Worm (Caenorhabditis elegans): ENCODE data around the gene C33F10.12.

ce11 chrII:4795461-4795860 is 42.1 kb downstream of the C33F10.12 start, which contains the start of gene C33F10.4:
- TF ChIP-seq unc-55 (GFP tag; optimal IDR thresholded peaks at IDR 0.05) (no peak), ama-1 (optimal IDR thresholded peaks at IDR 0.05) (no peak), lin-11 (tag; optimal IDR thresholded peaks at IDR 0.05) (no peak), sox-4 (tag; optimal IDR thresholded peaks at IDR 0.05) (no peak), C08G9.2 (tag; optimal IDR thresholded peaks at IDR 0.05) (no peak), ceh-19 (GFP tag; optimal IDR thresholded peaks at IDR 0.05) (no peak), nhr-11 (tag; optimal IDR thresholded peaks at IDR 0.05) (no peak), pat-9 (tag; optimal IDR thresholded peaks at IDR 0.05) (no peak), sox-2 (GFP tag; IDR thresholded peaks at IDR 0.05) (no peak), Y22D7AL.16 (tag; optimal IDR thresholded peaks at IDR 0.05) (no peak), pha-4 (tag; optimal IDR thresholded peaks at IDR 0.05) (no peak), nfya-1 (tag; optimal IDR thresholded peaks at IDR 0.05) (no peak)
